Fruit fly (Drosophila melanogaster): Measurements from ENCODE around the gene CG12111.

Gene CG12111

dm6 chrX:8554303-8554702 lies 16.4 kb downstream of the CG12111 start (continued):
- TF ChIP-seq CG6854 (GFP tag; optimal IDR thresholded peaks at IDR 0.05) (no peak), CG1832 (GFP tag; optimal IDR thresholded peaks at IDR 0.05) (no peak), gce (GFP tag; IDR thresholded peaks at IDR 0.05) (no peak), CG13287 (GFP tag; IDR thresholded peaks at IDR 0.05; ENCODE audit: partially characterized antibody) (peak; percentile 34), schlank (tag; optimal IDR thresholded peaks at IDR 0.05) (no peak), H2.0 (GFP tag; IDR thresholded peaks at IDR 0.05) (no peak), Med (GFP tag) (no peak), HLH4C (GFP tag; IDR thresholded peaks at IDR 0.05; ENCODE audit: partially characterized antibody) (no peak; the same call in 2 of the 3 replicates), dysf (GFP tag; IDR thresholded peaks at IDR 0.05) (no peak), CG14014 (GFP tag; IDR thresholded peaks at IDR 0.05) (no peak), ERR (GFP tag; optimal IDR thresholded peaks at IDR 0.05) (no peak), lov (optimal IDR thresholded peaks at IDR 0.05) (no peak), lov (GFP tag; IDR thresholded peaks at IDR 0.05) (no peak), stwl (tag; optimal IDR thresholded peaks at IDR 0.05) (peak; percentile 71), Atf3 (GFP tag; optimal IDR thresholded peaks at IDR 0.05) (no peak), jing (GFP tag; optimal IDR thresholded peaks at IDR 0.05) (no peak), caup (GFP tag; optimal IDR thresholded peaks at IDR 0.05; ENCODE audit: severe bottlenecking) (no peak), Doc3 (GFP tag; IDR thresholded peaks at IDR 0.05; ENCODE audit: partially characterized antibody) (0 out of 3 replicates have a peak, but pooled peaks have one; percentile 39), Fer1 (GFP tag; optimal IDR thresholded peaks at IDR 0.05) (no peak), ttk (GFP tag; IDR thresholded peaks at IDR 0.05) (no peak)

dm6 chrX:8542728-8543127 lies 28.0 kb downstream of the CG12111 start:
- TF ChIP-seq cwo (GFP tag; optimal IDR thresholded peaks at IDR 0.05) (peak; percentile 14), Oaz (GFP tag; IDR thresholded peaks at IDR 0.05) (0 out of 2 replicates have a peak, but pooled peaks have one; percentile 17), inv (GFP tag; IDR thresholded peaks at IDR 0.05; ENCODE audit: partially characterized antibody) (no peak), mam (GFP tag; optimal IDR thresholded peaks at IDR 0.05) (peak; percentile 40), ken (GFP tag; IDR thresholded peaks at IDR 0.05) (0 out of 3 replicates have a peak, but pooled peaks have one; percentile 25), grn (GFP tag; optimal IDR thresholded peaks at IDR 0.05) (no peak), luna (GFP tag; optimal IDR thresholded peaks at IDR 0.05) (no peak), pnt (GFP tag; optimal IDR thresholded peaks at IDR 0.05) (peak; percentile 21), CG10209 (GFP tag; optimal IDR thresholded peaks at IDR 0.05) (peak; percentile 8), so (GFP tag; IDR thresholded peaks at IDR 0.05) (peak; percentile 35; the same call in 1 of the 3 replicates), NfI (GFP tag; optimal IDR thresholded peaks at IDR 0.05) (peak; percentile 33), chif (GFP tag; optimal IDR thresholded peaks at IDR 0.05) (peak; percentile 22 to 34), chn (GFP tag; optimal IDR thresholded peaks at IDR 0.05) (peak; percentile 14), Asciz (GFP tag; optimal IDR thresholded peaks at IDR 0.05) (peak; percentile 35), hbn (GFP tag; IDR thresholded peaks at IDR 0.05; ENCODE audit: partially characterized antibody) (no peak), prd (optimal IDR thresholded peaks at IDR 0.05) (no peak), prd (GFP tag; IDR thresholded peaks at IDR 0.05) (peak; percentile 46; the same call in 2 of the 3 replicates), CG11456 (GFP tag; IDR thresholded peaks at IDR 0.05) (peak; percentile 50; the same call in 1 of the 3 replicates), Dek (tag; optimal IDR thresholded peaks at IDR 0.05) (no peak), shn (GFP tag; optimal IDR thresholded peaks at IDR 0.05) (peak; percentile 1), CG11398 (GFP tag; optimal IDR thresholded peaks at IDR 0.05) (no peak), CG7556 (GFP tag; optimal IDR thresholded peaks at IDR 0.05) (no peak), sisA (GFP tag; IDR thresholded peaks at IDR 0.05) (peak; percentile 60), CG15601 (tag; optimal IDR thresholded peaks at IDR 0.05) (no peak), org-1 (GFP tag; optimal IDR thresholded peaks at IDR 0.05) (peak; percentile 41), Optix (GFP tag; IDR thresholded peaks at IDR 0.05) (0 out of 3 replicates have a peak, but pooled peaks have one; percentile 29), az2 (GFP tag; optimal IDR thresholded peaks at IDR 0.05) (peak; percentile 15), ara (GFP tag; IDR thresholded peaks at IDR 0.05) (peak; percentile 44; the same call in 1 of the 2 replicates), CG2199 (GFP tag; IDR thresholded peaks at IDR 0.05) (no peak), CG14710 (tag; optimal IDR thresholded peaks at IDR 0.05) (no peak), wek (GFP tag; optimal IDR thresholded peaks at IDR 0.05) (no peak)

Data from whole organism, embryonic.